Fruit fly (Drosophila melanogaster): Measurements from ENCODE around the gene Nfs1.

Gene Nfs1

DNA sequence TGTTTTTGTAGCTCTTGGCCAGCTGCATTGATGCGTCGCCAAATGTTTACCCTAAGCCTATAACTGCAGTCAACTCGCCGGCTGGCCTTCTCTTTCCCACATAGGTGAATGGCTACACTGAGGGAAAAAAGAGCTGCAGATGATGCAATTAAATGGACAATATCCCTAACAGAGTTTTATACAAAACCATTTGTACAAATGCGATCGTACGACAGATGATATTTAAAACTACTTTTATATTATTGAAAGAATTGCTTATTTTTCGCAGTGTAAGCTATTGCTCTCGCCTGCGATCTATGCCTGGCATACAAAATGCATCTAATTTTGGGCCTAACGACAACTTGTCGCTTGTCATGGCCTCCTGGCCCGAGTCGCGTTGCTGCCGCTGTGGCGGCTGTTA is 49.5 kb upstream of the Nfs1 start (continued):
- TF ChIP-seq sqz (GFP tag; optimal IDR thresholded peaks at IDR 0.05) (no peak), sob (GFP tag; IDR thresholded peaks at IDR 0.05) (peak; percentile 60; the same call in 1 of the 2 replicates), CG11504 (tag; optimal IDR thresholded peaks at IDR 0.05) (peak; percentile 69), Doc2 (GFP tag; IDR thresholded peaks at IDR 0.05) (no peak), usp (GFP tag; optimal IDR thresholded peaks at IDR 0.05) (no peak), stwl (tag; optimal IDR thresholded peaks at IDR 0.05) (no peak), CG10321 (GFP tag; IDR thresholded peaks at IDR 0.05) (no peak), Doc3 (GFP tag; IDR thresholded peaks at IDR 0.05; ENCODE audit: partially characterized antibody) (no peak), CG32767 (GFP tag; IDR thresholded peaks at IDR 0.05) (peak; percentile 47; the same call in 1 of the 2 replicates), nau (GFP tag; optimal IDR thresholded peaks at IDR 0.05) (no peak), Nf-YC (tag; optimal IDR thresholded peaks at IDR 0.05) (no peak), jigr1 (GFP tag; IDR thresholded peaks at IDR 0.05) (no peak), MTF-1 (GFP tag; optimal IDR thresholded peaks at IDR 0.05; ENCODE audit: borderline replicate concordance) (no peak), gem (tag; optimal IDR thresholded peaks at IDR 0.05) (peak; percentile 71), CG18476 (GFP tag; optimal IDR thresholded peaks at IDR 0.05) (peak; percentile 10), CG13775 (GFP tag; optimal IDR thresholded peaks at IDR 0.05) (peak; percentile 22), CG11695 (GFP tag; IDR thresholded peaks at IDR 0.05) (0 out of 3 replicates have a peak, but pooled peaks have one; percentile 35), pho (GFP tag; optimal IDR thresholded peaks at IDR 0.05) (no peak), rib (GFP tag; IDR thresholded peaks at IDR 0.05) (no peak), Neu2 (GFP tag; optimal IDR thresholded peaks at IDR 0.05; ENCODE audit: borderline replicate concordance) (no peak), CG1792 (GFP tag; optimal IDR thresholded peaks at IDR 0.05) (no peak), vvl (GFP tag; IDR thresholded peaks at IDR 0.05) (peak; percentile 57; the same call in 1 of the 2 replicates), klu (GFP tag; IDR thresholded peaks at IDR 0.05) (0 out of 2 replicates have a peak, but pooled peaks have one; percentile 18), sens-2 (GFP tag; IDR thresholded peaks at IDR 0.05) (peak; percentile 51; the same call in 1 of the 2 replicates), insv (GFP tag; optimal IDR thresholded peaks at IDR 0.05) (no peak), ase (GFP tag; IDR thresholded peaks at IDR 0.05) (0 out of 3 replicates have a peak, but pooled peaks have one; percentile 17), Xrp1 (GFP tag; IDR thresholded peaks at IDR 0.05) (peak; percentile 62; the same call in 1 of the 2 replicates), CG15601 (tag; optimal IDR thresholded peaks at IDR 0.05) (no peak), Usf (GFP tag; optimal IDR thresholded peaks at IDR 0.05) (peak; percentile 0), tll (GFP tag; optimal IDR thresholded peaks at IDR 0.05) (no peak), Jarid2 (GFP tag; optimal IDR thresholded peaks at IDR 0.05) (no peak), CG17829 (tag; optimal IDR thresholded peaks at IDR 0.05) (peak; percentile 12), Fer3 (tag; optimal IDR thresholded peaks at IDR 0.05) (no peak), cato (GFP tag; optimal IDR thresholded peaks at IDR 0.05; ENCODE audit: borderline replicate concordance) (no peak), CG1024 (GFP tag; IDR thresholded peaks at IDR 0.05) (peak; percentile 30; the same call in 1 of the 2 replicates), ems (GFP tag; optimal IDR thresholded peaks at IDR 0.05) (no peak), CoRest (tag; optimal IDR thresholded peaks at IDR 0.05) (peak; percentile 37), otp (GFP tag; IDR thresholded peaks at IDR 0.05) (peak; percentile 37; the same call in 1 of the 3 replicates), amos (GFP tag; IDR thresholded peaks at IDR 0.05; ENCODE audit: partially characterized antibody) (0 out of 2 replicates have a peak, but pooled peaks have one; percentile 9), ara (GFP tag; IDR thresholded peaks at IDR 0.05) (peak; percentile 51; the same call in 1 of the 2 replicates), pan (optimal IDR thresholded peaks at IDR 0.05) (no peak), pan (GFP tag; optimal IDR thresholded peaks at IDR 0.05 in 1 of 2, IDR thresholded peaks at IDR 0.05 in 1 of 2) (peak in 1 of 2 experiments; percentile 34), Opbp (GFP tag; IDR thresholded peaks at IDR 0.05; ENCODE audit: partially characterized antibody) (no peak), MESR4 (GFP tag; optimal IDR thresholded peaks at IDR 0.05) (no peak), Pdp1 (GFP tag; optimal IDR thresholded peaks at IDR 0.05) (peak; percentile 20 to 21), lbe (GFP tag; optimal IDR thresholded peaks at IDR 0.05) (no peak), Ets65A (GFP tag) (peak; percentile 91), Optix (GFP tag; IDR thresholded peaks at IDR 0.05) (peak; percentile 41; the same call in 1 of the 3 replicates), wdn (GFP tag; IDR thresholded peaks at IDR 0.05) (peak; percentile 18; the same call in 1 of the 2 replicates), wek (GFP tag; optimal IDR thresholded peaks at IDR 0.05) (no peak)

Measured in whole organism, embryonic.